Worm (Caenorhabditis elegans) whole organism, L4 larva: ENCODE results near the gene efn-3.
"Not testable (repeated sequence)": the region's sequence is repeated elsewhere in the genome, so short reads cannot be mapped to it uniquely, and the experiment has no call there.

Experiments
- D1046.2 ChIP-seq: fragments of 200-800 bp; sonication (Bioruptor generic); IDR thresholded peaks from 2 replicates; pipeline ENCODE4 v1.3.6; 2022; ENCODE audit warnings: missing genetic modification characterization, missing compliant biosample characterization
- F49E8.2 ChIP-seq: sonication (generic microtip); optimal IDR thresholded peaks from 2 replicates; lab custom pipeline; 2016; ENCODE audit warnings: missing compliant biosample characterization, mild to moderate bottlenecking, missing genetic modification characterization, borderline replicate concordance
- R02D3.7 ChIP-seq: fragments of 150-350 bp; sonication (generic microtip); optimal IDR thresholded peaks from 3 replicates; lab custom pipeline; 2014; ENCODE audit warnings: missing biosample characterization, missing genetic modification characterization
- Y5F2A.4 ChIP-seq: fragments of 200-800 bp; sonication (Bioruptor generic); optimal IDR thresholded peaks from 2 replicates; lab custom pipeline; 2018; ENCODE audit warnings: mild to moderate bottlenecking, missing genetic modification characterization, missing compliant biosample characterization
- Y75B8A.6 ChIP-seq: fragments of 200-800 bp; sonication (Bioruptor generic); IDR thresholded peaks from 2 replicates; pipeline ENCODE4 v1.3.6; 2022; ENCODE audit warnings: missing genetic modification reagents, missing genetic modification characterization, missing compliant biosample characterization
- ZK337.2 ChIP-seq: fragments of 200-800 bp; sonication (Bioruptor generic); IDR thresholded peaks from 2 replicates; pipeline ENCODE4 v1.3.6; 2022; ENCODE audit warnings: missing genetic modification reagents, missing genetic modification characterization, missing compliant biosample characterization
- ceh-62 ChIP-seq: sonication (generic microtip); optimal IDR thresholded peaks from 2 replicates; lab custom pipeline; 2017; ENCODE audit warnings: missing biosample characterization, missing genetic modification characterization
- daf-16 ChIP-seq, 3 experiments: sonication (generic microtip); optimal IDR thresholded peaks; 2 replicates each; lab custom pipeline; 2016 to 2017; ENCODE audit warnings: missing genetic modification characterization in 3 of 3, missing genetic modification reagents in 3 of 3, mild to moderate bottlenecking in 2 of 3, missing compliant biosample characterization in 2 of 3, missing biosample characterization in 1 of 3, moderate library complexity in 1 of 3
- duxl-1 ChIP-seq: sonication (generic microtip); optimal IDR thresholded peaks from 2 replicates; lab custom pipeline; 2016; ENCODE audit warnings: mild to moderate bottlenecking, missing genetic modification characterization, moderate library complexity, missing compliant biosample characterization; ENCODE audit not compliant: poor library complexity
- hlh-11 ChIP-seq: fragments of 200-800 bp; sonication (Bioruptor generic); optimal IDR thresholded peaks from 2 replicates; lab custom pipeline; 2018; ENCODE audit warnings: mild to moderate bottlenecking, missing genetic modification characterization, missing compliant biosample characterization
- hmg-1.1 ChIP-seq: fragments of 200-800 bp; sonication (Bioruptor generic); IDR thresholded peaks from 2 replicates; pipeline ENCODE4 v1.3.6; 2022; ENCODE audit warnings: missing genetic modification reagents, missing genetic modification characterization, missing compliant biosample characterization
- lim-7 ChIP-seq: fragments of 200-800 bp; sonication (Bioruptor generic); IDR thresholded peaks from 2 replicates; pipeline ENCODE4 v1.3.6; 2022; ENCODE audit warnings: missing genetic modification characterization, missing compliant biosample characterization
- lin-1 ChIP-seq: fragments of 200-800 bp; sonication (Bioruptor generic); IDR thresholded peaks from 2 replicates; pipeline ENCODE4 v1.3.6; 2022; ENCODE audit warnings: missing genetic modification reagents, missing genetic modification characterization, missing compliant biosample characterization
- lin-15B ChIP-seq: fragments of 150-350 bp; sonication (generic microtip); optimal IDR thresholded peaks from 3 replicates; lab custom pipeline; 2014; ENCODE audit warnings: missing biosample characterization, missing genetic modification characterization
- lin-29 ChIP-seq: fragments of 200-800 bp; sonication (Bioruptor generic); IDR thresholded peaks from 2 replicates; pipeline ENCODE4 v1.3.6; 2022; ENCODE audit warnings: missing genetic modification reagents, missing genetic modification characterization, missing compliant biosample characterization
- lir-3 ChIP-seq: sonication (generic microtip); optimal IDR thresholded peaks from 2 replicates; lab custom pipeline; 2016; ENCODE audit warnings: mild to moderate bottlenecking, missing genetic modification characterization, missing compliant biosample characterization
- mdl-1 ChIP-seq, 2 experiments: fragments of 150-350 bp in 1 of 2; sonication (generic microtip) in 1 of 2; optimal IDR thresholded peaks; 2 replicates each; lab custom pipeline; 2014 to 2017; ENCODE audit warnings: missing biosample characterization in 2 of 2, missing genetic modification characterization in 2 of 2
- nhr-10 ChIP-seq: fragments of 150-350 bp; optimal IDR thresholded peaks from 2 replicates; lab custom pipeline; 2014; ENCODE audit warnings: missing biosample characterization, missing genetic modification characterization
- nhr-102 ChIP-seq: sonication (generic microtip); optimal IDR thresholded peaks from 2 replicates; lab custom pipeline; 2016; ENCODE audit warnings: mild to moderate bottlenecking, missing genetic modification characterization, moderate library complexity, missing compliant biosample characterization
- nhr-25 ChIP-seq: sonication (generic microtip); optimal IDR thresholded peaks from 2 replicates; lab custom pipeline; 2017; ENCODE audit warnings: missing genetic modification characterization, mild to moderate bottlenecking, missing compliant biosample characterization, antibody characterized with exemption, moderate library complexity, borderline replicate concordance; ENCODE audit not compliant: insufficient read depth
- nhr-42 ChIP-seq: fragments of 200-800 bp; sonication (Bioruptor generic); IDR thresholded peaks from 2 replicates; pipeline ENCODE4 v1.3.6; 2022; ENCODE audit warnings: missing genetic modification characterization, missing compliant biosample characterization
- pha-4 ChIP-seq, 2 experiments: fragments of 150-350 bp in 1 of 2; fragments of 200-800 bp in 1 of 2; sonication (Bioruptor generic) in 1 of 2; IDR thresholded peaks in 1 of 2; optimal IDR thresholded peaks in 1 of 2; 2 replicates each; pipeline versions ENCODE4 v1.3.6 to Lab custom; 2014 to 2022; ENCODE audit warnings: missing genetic modification characterization in 2 of 2, missing genetic modification reagents in 2 of 2, missing biosample characterization in 1 of 2, missing compliant biosample characterization in 1 of 2
- rbr-2 ChIP-seq: sonication (generic microtip); optimal IDR thresholded peaks from 2 replicates; lab custom pipeline; 2016; ENCODE audit warnings: missing genotype, missing genetic modification characterization, missing compliant biosample characterization
- set-16 ChIP-seq: fragments of 200-800 bp; sonication (Bioruptor generic); IDR thresholded peaks from 2 replicates; pipeline ENCODE4 v1.3.6; 2022; ENCODE audit warnings: missing genetic modification reagents, missing genetic modification characterization, missing compliant biosample characterization
- snpc-4 ChIP-seq: fragments of 150-350 bp; optimal IDR thresholded peaks from 2 replicates; lab custom pipeline; 2014; ENCODE audit warnings: missing biosample characterization, missing genetic modification characterization
- tag-97 ChIP-seq: fragments of 200-800 bp; sonication (Bioruptor generic); IDR thresholded peaks from 2 replicates; pipeline ENCODE4 v1.3.6; 2022; ENCODE audit warnings: missing genetic modification characterization, missing compliant biosample characterization
- tra-1 ChIP-seq: fragments of 200-800 bp; sonication (Bioruptor generic); IDR thresholded peaks from 2 replicates; pipeline ENCODE4 v1.3.6; 2022; ENCODE audit warnings: missing genetic modification reagents, missing genetic modification characterization, missing compliant biosample characterization
- unc-130 ChIP-seq: sonication (generic microtip); optimal IDR thresholded peaks from 2 replicates; lab custom pipeline; 2016; ENCODE audit warnings: missing genetic modification reagents, missing genetic modification characterization, missing compliant biosample characterization
- unc-39 ChIP-seq: sonication (generic microtip); optimal IDR thresholded peaks from 2 replicates; lab custom pipeline; 2017; ENCODE audit warnings: missing biosample characterization, missing genetic modification characterization

The efn-3 gene

DNA sequence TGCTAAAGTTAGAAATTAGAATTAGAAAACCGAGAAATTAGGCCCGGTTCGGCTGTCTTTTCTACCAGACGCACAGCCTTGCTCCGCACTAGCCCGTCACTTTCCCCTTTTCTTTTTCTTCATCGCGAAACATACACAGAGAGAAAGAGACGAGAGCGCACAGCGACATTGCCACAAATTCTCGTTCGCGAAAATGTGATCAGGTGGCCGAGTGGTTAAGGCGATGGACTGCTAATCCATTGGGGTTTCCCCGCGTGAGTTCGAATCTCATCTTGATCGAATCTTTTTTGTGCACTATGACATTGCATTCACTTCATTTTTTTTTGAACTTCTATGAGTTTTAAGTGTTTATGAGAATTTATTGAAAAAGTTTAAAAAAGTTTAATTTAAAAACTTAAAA lies 34.8 kb downstream of the efn-3 start (continued):
- peak; percentile 89 for TF ChIP-seq hmg-1.1 (GFP tag; lab: Robert Waterston, UW)
- TF ChIP-seq daf-16 (GFP tag; optimal IDR thresholded peaks at IDR 0.05; lab: Kevin White, UChicago), result peak; percentile 0 to 37
- peak; percentile 52 for TF ChIP-seq daf-16 (tag; optimal IDR thresholded peaks at IDR 0.05; lab: Kevin White, UChicago)
- TF ChIP-seq mdl-1 (tag; optimal IDR thresholded peaks at IDR 0.05; lab: Kevin White, UChicago), result peak in 1 of 2 experiments; percentile 29
- no peak for TF ChIP-seq R02D3.7 (tag; lab: Kevin White, UChicago)
- TF ChIP-seq lin-1 (GFP tag; lab: Robert Waterston, UW), result no peak
- peak; percentile 47 for TF ChIP-seq hlh-11 (tag; lab: Kevin White, UChicago)
- no peak for TF ChIP-seq lir-3 (tag; lab: Kevin White, UChicago)
- no peak for TF ChIP-seq nhr-10 (tag; lab: Kevin White, UChicago)
- TF ChIP-seq nhr-102, result peak; percentile 56
- TF ChIP-seq nhr-25 (tag; lab: Kevin White, UChicago), result no peak
- TF ChIP-seq duxl-1 (tag; lab: Kevin White, UChicago), result no peak
- peak; percentile 63 for TF ChIP-seq lim-7 (GFP tag; lab: Robert Waterston, UW)
- TF ChIP-seq Y75B8A.6, result no peak
- TF ChIP-seq lin-29 (GFP tag; lab: Robert Waterston, UW), result 0 out of 2 replicates have a peak, but pooled peaks have one; percentile 44
- TF ChIP-seq unc-39 (tag; lab: Kevin White, UChicago), result no peak

DNA sequence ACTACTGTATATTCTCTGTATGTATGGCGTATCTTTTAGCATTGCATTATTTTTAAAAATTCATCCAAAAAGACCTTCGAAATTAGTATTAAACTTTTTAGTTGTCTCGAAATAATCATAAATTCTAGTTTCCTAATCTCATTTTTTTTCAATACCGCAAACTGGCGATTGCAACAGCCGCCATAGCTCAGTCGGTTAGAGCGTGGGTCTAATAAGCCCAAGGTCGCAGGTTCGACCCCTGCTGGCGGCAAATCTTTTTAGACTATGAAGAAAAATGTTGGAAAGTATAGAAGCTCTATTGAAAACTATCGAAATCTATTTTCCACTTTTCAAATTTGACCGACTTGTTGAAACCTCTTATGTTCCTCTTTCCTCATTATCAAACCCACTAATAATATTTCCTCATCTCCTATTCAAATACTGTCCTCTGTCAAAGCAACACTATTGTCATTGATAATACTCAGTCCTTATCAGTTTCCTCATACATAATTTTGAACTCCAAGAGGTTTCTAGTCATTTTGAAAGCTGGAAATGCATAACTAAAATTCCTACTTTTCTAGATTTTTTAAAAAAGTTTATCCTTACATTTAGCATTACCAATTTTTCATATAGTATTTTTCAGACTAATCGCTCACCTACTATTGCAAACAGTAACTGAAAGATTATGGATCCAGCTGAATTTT lies 41.3 kb downstream of the efn-3 start, which contains the start of gene jmjd-3.3:
jmjd-3.3 (plus strand) TSS at position 633 of the 683 bp plus-strand sequence.
- TF ChIP-seq ZK337.2 (GFP tag; lab: Robert Waterston, UW), result 0 out of 2 replicates have a peak, but pooled peaks have one; percentile 2
- no peak for TF ChIP-seq snpc-4 (tag; lab: Kevin White, UChicago)
- TF ChIP-seq daf-16 (GFP tag; optimal IDR thresholded peaks at IDR 0.05; lab: Kevin White, UChicago), result no peak
- TF ChIP-seq daf-16 (tag; optimal IDR thresholded peaks at IDR 0.05; lab: Kevin White, UChicago), result peak; percentile 0

DNA sequence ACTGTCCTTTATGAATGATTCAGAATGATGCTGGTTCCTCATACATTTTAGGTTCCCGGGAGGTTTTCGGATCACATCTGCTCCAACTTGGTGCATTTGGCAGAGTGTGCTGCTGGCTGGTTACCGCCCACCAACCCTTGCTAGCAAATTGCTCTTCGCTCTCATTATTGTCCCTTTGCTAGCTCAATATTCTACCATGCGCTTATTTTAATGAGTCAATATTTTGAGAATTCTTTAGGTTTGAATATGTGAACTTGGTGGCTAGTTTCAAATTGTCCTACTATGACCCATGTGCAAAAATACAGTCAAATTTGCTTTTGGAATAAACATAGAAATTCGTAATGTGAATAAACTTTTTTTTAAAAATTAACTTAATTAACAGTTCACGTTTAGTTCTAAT lies 42.1 kb downstream of the efn-3 start:
- TF ChIP-seq set-16 (GFP tag; lab: Robert Waterston, UW), result no peak
- TF ChIP-seq tra-1 (GFP tag; lab: Robert Waterston, UW), result no peak
- TF ChIP-seq Y5F2A.4 (GFP tag; lab: Kevin White, UChicago), result no peak
- TF ChIP-seq rbr-2 (tag; lab: Kevin White, UChicago), result no peak
- TF ChIP-seq ceh-62, result no peak
- TF ChIP-seq nhr-42, result no peak

ce11 chrX:13431388-13431787 lies 45.9 kb downstream of the efn-3 start, which contains the start of gene C29F7.10:
Gene C29F7.10, minus strand, starts transcription at chrX:13431488.
- TF ChIP-seq tag-97 (GFP tag; lab: Robert Waterston, UW); pha-4 (GFP tag; IDR thresholded peaks at IDR 0.05; lab: Robert Waterston, UW); pha-4 (tag; optimal IDR thresholded peaks at IDR 0.05; lab: Kevin White, UChicago); D1046.2 (GFP tag; lab: Robert Waterston, UW): not testable (repeated sequence)

- TF ChIP-seq F49E8.2; unc-130 (GFP tag; lab: Kevin White, UChicago); lin-15B (tag; lab: Kevin White, UChicago): not testable (repeated sequence)
Measured at ce11 chrX:13428755-13429154, 48.5 kb downstream of the efn-3 start, which contains the start of gene fkh-4. Gene fkh-4, minus strand, starts transcription at chrX:13428855.
